Worm (Caenorhabditis elegans) whole organism, early embryonic: ENCODE data around the gene ncs-3.

Source experiments
- B0310.2 ChIP-seq: sonication (generic microtip); optimal IDR thresholded peaks from 2 replicates; lab custom pipeline; 2016; ENCODE audit warnings: mild to moderate bottlenecking, missing genetic modification characterization, missing compliant biosample characterization
- F13C5.2 ChIP-seq: sonication (generic microtip); optimal IDR thresholded peaks from 2 replicates; lab custom pipeline; 2017; ENCODE audit warnings: mild to moderate bottlenecking, missing genetic modification characterization, inconsistent platforms, missing compliant biosample characterization
- aly-1 ChIP-seq: sonication (generic microtip); optimal IDR thresholded peaks from 2 replicates; lab custom pipeline; 2016; ENCODE audit warnings: missing genetic modification characterization, missing compliant biosample characterization
- ama-1 ChIP-seq: fragments of 150-350 bp; optimal IDR thresholded peaks from 2 replicates; lab custom pipeline; 2014
- ceh-13 ChIP-seq: fragments of 200-800 bp; sonication (Bioruptor generic); optimal IDR thresholded peaks from 2 replicates; lab custom pipeline; 2018; ENCODE audit warnings: mild to moderate bottlenecking, missing genetic modification characterization, missing compliant biosample characterization
- ceh-36 ChIP-seq: sonication (generic microtip); optimal IDR thresholded peaks from 2 replicates; lab custom pipeline; 2016; ENCODE audit warnings: missing genetic modification characterization, inconsistent platforms, missing compliant biosample characterization
- ets-7 ChIP-seq: sonication (generic microtip); optimal IDR thresholded peaks from 2 replicates; lab custom pipeline; 2016; ENCODE audit warnings: missing genotype, missing genetic modification characterization, missing compliant biosample characterization
- flt-1 ChIP-seq: fragments of 200-800 bp; sonication (Bioruptor generic); IDR thresholded peaks from 2 replicates; pipeline ENCODE4 v1.3.6; 2022; ENCODE audit warnings: missing genetic modification characterization, missing compliant biosample characterization
- hmbx-1 ChIP-seq: sonication (generic microtip); optimal IDR thresholded peaks from 2 replicates; lab custom pipeline; 2016; ENCODE audit warnings: mild to moderate bottlenecking, missing genetic modification characterization, missing compliant biosample characterization
- hmg-4 ChIP-seq: fragments of 200-800 bp; sonication (Bioruptor generic); optimal IDR thresholded peaks from 2 replicates; lab custom pipeline; 2018; ENCODE audit warnings: mild to moderate bottlenecking, missing genetic modification characterization, missing compliant biosample characterization
- hnd-1 ChIP-seq: sonication (generic microtip); optimal IDR thresholded peaks from 2 replicates; lab custom pipeline; 2016; ENCODE audit warnings: missing genetic modification characterization, missing compliant biosample characterization
- pes-1 ChIP-seq: fragments of 200-800 bp; sonication (Bioruptor generic); IDR thresholded peaks from 2 replicates; pipeline ENCODE4 v1.3.6; 2022; ENCODE audit warnings: missing genetic modification reagents, missing genetic modification characterization, missing compliant biosample characterization
- scrt-1 ChIP-seq: fragments of 200-800 bp; sonication (Bioruptor generic); IDR thresholded peaks from 2 replicates; pipeline ENCODE4 v1.3.6; 2022; ENCODE audit warnings: missing genetic modification characterization, missing compliant biosample characterization
- sea-1 ChIP-seq: fragments of 200-800 bp; sonication (Bioruptor generic); conservative IDR thresholded peaks from 2 replicates; pipeline ENCODE4 v1.3.6; 2022; ENCODE audit warnings: missing genetic modification characterization, missing compliant biosample characterization
- tbx-11 ChIP-seq: fragments of 200-800 bp; sonication (Bioruptor generic); IDR thresholded peaks from 2 replicates; pipeline ENCODE4 v1.3.6; 2022; ENCODE audit warnings: missing genetic modification characterization, missing compliant biosample characterization
- tbx-37 ChIP-seq: fragments of 200-800 bp; sonication (Bioruptor generic); conservative IDR thresholded peaks from 2 replicates; pipeline ENCODE4 v1.3.6; 2022; ENCODE audit warnings: missing genetic modification reagents, missing genetic modification characterization, missing compliant biosample characterization
- tra-4 ChIP-seq: sonication (generic microtip); optimal IDR thresholded peaks from 2 replicates; lab custom pipeline; 2017; ENCODE audit warnings: missing genetic modification characterization, missing compliant biosample characterization

ncs-3 gene

ce11 chrX:1064064-1064463 is 10.2 kb downstream of the ncs-3 start:
- TF ChIP-seq hmg-4 (peak; percentile 40), scrt-1 (no peak), F13C5.2 (tag; lab: Kevin White, UChicago) (peak; percentile 45)

ce11 chrX:1068986-1069385 is 15.1 kb downstream of the ncs-3 start, which contains the start of gene mksr-1:
Gene mksr-1 (minus strand): TSS chrX:1069129.
- TF ChIP-seq scrt-1 (no peak), ets-7 (peak; percentile 78)

- TF ChIP-seq tbx-37: peak; percentile 48; the same call in 1 of the 2 replicates
These were observed 16.7 kb downstream of the ncs-3 start for ce11 chrX:1070585-1070984.

ce11 chrX:1072152-1072551 is 18.3 kb downstream of the ncs-3 start, which contains the start of gene lim-6:
Gene lim-6 (plus strand): TSS chrX:1072452.
- TF ChIP-seq tra-4 (no peak), hmg-4 (no peak), tbx-37 (no peak), pes-1 (GFP tag; lab: Robert Waterston, UW) (no peak), scrt-1 (no peak)

ce11 chrX:1080549-1080948 is 26.7 kb downstream of the ncs-3 start, which contains the start of gene pfn-3:
Gene pfn-3 (minus strand): TSS chrX:1080649.
- TF ChIP-seq F13C5.2 (tag; lab: Kevin White, UChicago): no peak
- no peak for TF ChIP-seq ets-7
- no peak for TF ChIP-seq B0310.2
- TF ChIP-seq ama-1 (lab: Kevin White, UChicago): no peak
- no peak for TF ChIP-seq sea-1 (GFP tag; lab: Robert Waterston, UW)
- no peak for TF ChIP-seq ceh-13 (GFP tag; lab: Kevin White, UChicago)
- TF ChIP-seq pes-1 (GFP tag; lab: Robert Waterston, UW): no peak
- TF ChIP-seq flt-1 (GFP tag; lab: Robert Waterston, UW): no peak
- no peak for TF ChIP-seq scrt-1
- no peak for TF ChIP-seq tra-4
- no peak for TF ChIP-seq hmbx-1 (tag; lab: Kevin White, UChicago)

- TF ChIP-seq aly-1 (peak; percentile 41), ceh-36 (tag; lab: Kevin White, UChicago) (no peak), hmbx-1 (tag; lab: Kevin White, UChicago) (no peak), hmg-4 (peak; percentile 62), B0310.2 (no peak), flt-1 (GFP tag; lab: Robert Waterston, UW) (no peak), tbx-11 (GFP tag; lab: Robert Waterston, UW) (no peak), ama-1 (lab: Kevin White, UChicago) (no peak), tra-4 (no peak), tbx-37 (no peak), ceh-13 (GFP tag; lab: Kevin White, UChicago) (no peak), pes-1 (GFP tag; lab: Robert Waterston, UW) (no peak), sea-1 (GFP tag; lab: Robert Waterston, UW) (no peak), scrt-1 (0 out of 2 replicates have a peak, but pooled peaks have one; percentile 17), ets-7 (no peak), hnd-1 (tag; lab: Kevin White, UChicago) (no peak), F13C5.2 (tag; lab: Kevin White, UChicago) (no peak)
These were observed 28.0 kb downstream of the ncs-3 start for ce11 chrX:1081927-1082326.

- TF ChIP-seq tra-4: no peak
- no peak for TF ChIP-seq B0310.2
- no peak for TF ChIP-seq ama-1 (lab: Kevin White, UChicago)
- TF ChIP-seq sea-1 (GFP tag; lab: Robert Waterston, UW): no peak
- TF ChIP-seq ceh-36 (tag; lab: Kevin White, UChicago): no peak
- no peak for TF ChIP-seq tbx-37
- no peak for TF ChIP-seq hnd-1 (tag; lab: Kevin White, UChicago)
- TF ChIP-seq pes-1 (GFP tag; lab: Robert Waterston, UW): no peak
- TF ChIP-seq hmbx-1 (tag; lab: Kevin White, UChicago): no peak
- no peak for TF ChIP-seq aly-1
- no peak for TF ChIP-seq F13C5.2 (tag; lab: Kevin White, UChicago)
- no peak for TF ChIP-seq hmg-4
These were observed 31.1 kb downstream of the ncs-3 start for ce11 chrX:1085000-1085399.

- no peak for TF ChIP-seq B0310.2
- TF ChIP-seq flt-1 (GFP tag; lab: Robert Waterston, UW): no peak
- no peak for TF ChIP-seq tbx-11 (GFP tag; lab: Robert Waterston, UW)
- no peak for TF ChIP-seq hnd-1 (tag; lab: Kevin White, UChicago)
- TF ChIP-seq sea-1 (GFP tag; lab: Robert Waterston, UW): no peak
- no peak for TF ChIP-seq pes-1 (GFP tag; lab: Robert Waterston, UW)
- no peak for TF ChIP-seq aly-1
- TF ChIP-seq ceh-13 (GFP tag; lab: Kevin White, UChicago): no peak
- no peak for TF ChIP-seq scrt-1
- no peak for TF ChIP-seq ama-1 (lab: Kevin White, UChicago)
- TF ChIP-seq ceh-36 (tag; lab: Kevin White, UChicago): no peak
- no peak for TF ChIP-seq tbx-37
- no peak for TF ChIP-seq tra-4
- no peak for TF ChIP-seq ets-7
- no peak for TF ChIP-seq hmg-4
- TF ChIP-seq F13C5.2 (tag; lab: Kevin White, UChicago): no peak
These were observed 32.6 kb downstream of the ncs-3 start for ce11 chrX:1086406-1086897.

ce11 chrX:1088048-1088447 is 34.2 kb downstream of the ncs-3 start, which contains the start of gene rei-2:
Gene rei-2 (minus strand): TSS chrX:1088148.
- no peak for TF ChIP-seq tra-4
- no peak for TF ChIP-seq hmg-4
- TF ChIP-seq scrt-1: no peak
- no peak for TF ChIP-seq aly-1
- no peak for TF ChIP-seq ama-1 (lab: Kevin White, UChicago)
- no peak for TF ChIP-seq hnd-1 (tag; lab: Kevin White, UChicago)
- no peak for TF ChIP-seq ceh-36 (tag; lab: Kevin White, UChicago)
- TF ChIP-seq tbx-37: no peak
- TF ChIP-seq F13C5.2 (tag; lab: Kevin White, UChicago): no peak
- no peak for TF ChIP-seq sea-1 (GFP tag; lab: Robert Waterston, UW)
- no peak for TF ChIP-seq pes-1 (GFP tag; lab: Robert Waterston, UW)
- TF ChIP-seq ceh-13 (GFP tag; lab: Kevin White, UChicago): no peak
- no peak for TF ChIP-seq tbx-11 (GFP tag; lab: Robert Waterston, UW)
- TF ChIP-seq flt-1 (GFP tag; lab: Robert Waterston, UW): no peak
- no peak for TF ChIP-seq B0310.2
- TF ChIP-seq ets-7: no peak
- TF ChIP-seq hmbx-1 (tag; lab: Kevin White, UChicago): no peak
